Fruit fly (Drosophila melanogaster): Measurements from ENCODE around the gene rdgC.

The rdgC gene

DNA sequence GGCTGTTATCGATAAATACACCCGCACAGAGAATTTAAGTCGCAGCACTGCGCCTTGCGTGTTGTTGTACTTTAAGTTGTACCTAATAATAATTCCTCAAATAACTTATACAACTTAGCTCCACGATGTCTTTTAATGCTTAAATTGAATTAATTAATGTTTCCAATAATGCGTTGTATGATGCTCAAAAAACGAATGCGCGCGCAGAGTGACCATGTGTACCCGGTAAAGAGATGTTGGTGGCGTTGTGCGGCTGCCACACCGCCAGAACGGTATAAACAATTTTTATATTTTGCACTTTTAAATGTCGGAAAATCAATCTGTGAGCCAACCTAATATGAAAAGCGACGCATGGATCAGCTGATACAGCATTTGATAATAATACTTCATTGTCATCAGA, 21.7 kb upstream of the rdgC start (continued):
- no peak for TF ChIP-seq CG1603 (tag; optimal IDR thresholded peaks at IDR 0.05)
- TF ChIP-seq Side (GFP tag; optimal IDR thresholded peaks at IDR 0.05), result no peak
- no peak for TF ChIP-seq sd (tag; optimal IDR thresholded peaks at IDR 0.05)
- TF ChIP-seq CG11456 (GFP tag; IDR thresholded peaks at IDR 0.05), result no peak
- TF ChIP-seq ci (GFP tag; IDR thresholded peaks at IDR 0.05), result no peak
- TF ChIP-seq lov (optimal IDR thresholded peaks at IDR 0.05), result no peak
- TF ChIP-seq lov (GFP tag; IDR thresholded peaks at IDR 0.05), result no peak
- no peak for TF ChIP-seq CG11696 (GFP tag; IDR thresholded peaks at IDR 0.05)
- no peak for TF ChIP-seq CG7372 (GFP tag; IDR thresholded peaks at IDR 0.05)
- TF ChIP-seq nau (GFP tag; optimal IDR thresholded peaks at IDR 0.05), result no peak
- TF ChIP-seq CG10147 (GFP tag; optimal IDR thresholded peaks at IDR 0.05), result no peak
- no peak for TF ChIP-seq pfk (GFP tag; optimal IDR thresholded peaks at IDR 0.05)
- no peak for TF ChIP-seq CG9817 (tag; optimal IDR thresholded peaks at IDR 0.05)
- TF ChIP-seq sna (GFP tag; IDR thresholded peaks at IDR 0.05; ENCODE audit: partially characterized antibody), result no peak
- no peak for TF ChIP-seq tup (GFP tag; optimal IDR thresholded peaks at IDR 0.05)
- TF ChIP-seq hkb (optimal IDR thresholded peaks at IDR 0.05), result peak; percentile 23
- TF ChIP-seq hkb (GFP tag; IDR thresholded peaks at IDR 0.05), result no peak
- no peak for TF ChIP-seq ato (GFP tag; IDR thresholded peaks at IDR 0.05; ENCODE audit: partially characterized antibody)
- TF ChIP-seq pita (GFP tag; optimal IDR thresholded peaks at IDR 0.05), result no peak
- no peak for TF ChIP-seq Atf-2 (GFP tag; optimal IDR thresholded peaks at IDR 0.05)
- TF ChIP-seq CG18262 (tag; optimal IDR thresholded peaks at IDR 0.05), result no peak
- no peak for TF ChIP-seq tap (tag; optimal IDR thresholded peaks at IDR 0.05)
- no peak for TF ChIP-seq Ada2b (GFP tag; IDR thresholded peaks at IDR 0.05)
- TF ChIP-seq stc (GFP tag; IDR thresholded peaks at IDR 0.05), result no peak
- TF ChIP-seq en (GFP tag; optimal IDR thresholded peaks at IDR 0.05), result no peak
- TF ChIP-seq lab (GFP tag; optimal IDR thresholded peaks at IDR 0.05), result no peak
- no peak for TF ChIP-seq CG2129 (GFP tag; IDR thresholded peaks at IDR 0.05; ENCODE audit: partially characterized antibody)
- no peak for TF ChIP-seq ems (GFP tag; optimal IDR thresholded peaks at IDR 0.05)
- peak; percentile 54 for TF ChIP-seq CG13287 (GFP tag; IDR thresholded peaks at IDR 0.05; ENCODE audit: partially characterized antibody)
- no peak for TF ChIP-seq Neu2 (GFP tag; optimal IDR thresholded peaks at IDR 0.05; ENCODE audit: borderline replicate concordance)
- TF ChIP-seq CG1832 (GFP tag; optimal IDR thresholded peaks at IDR 0.05), result no peak
- TF ChIP-seq cwo (GFP tag; optimal IDR thresholded peaks at IDR 0.05), result no peak
- TF ChIP-seq psq (GFP tag; optimal IDR thresholded peaks at IDR 0.05), result no peak
- no peak for TF ChIP-seq CG8388 (GFP tag; optimal IDR thresholded peaks at IDR 0.05)
- no peak for TF ChIP-seq CG1792 (GFP tag; optimal IDR thresholded peaks at IDR 0.05)
- TF ChIP-seq CG12299 (tag; optimal IDR thresholded peaks at IDR 0.05), result no peak
- no peak for TF ChIP-seq mam (GFP tag; optimal IDR thresholded peaks at IDR 0.05)
- TF ChIP-seq prd (optimal IDR thresholded peaks at IDR 0.05), result no peak
- TF ChIP-seq prd (GFP tag; IDR thresholded peaks at IDR 0.05), result no peak
- TF ChIP-seq CG30431 (GFP tag; optimal IDR thresholded peaks at IDR 0.05), result no peak
- no peak for TF ChIP-seq abd-A (tag; optimal IDR thresholded peaks at IDR 0.05)
- TF ChIP-seq Six4 (GFP tag; optimal IDR thresholded peaks at IDR 0.05), result no peak
- TF ChIP-seq CG6272 (GFP tag; IDR thresholded peaks at IDR 0.05), result no peak
- no peak for TF ChIP-seq GATAe (GFP tag; conservative IDR thresholded peaks at IDR 0.05)
- TF ChIP-seq CG13424 (tag; optimal IDR thresholded peaks at IDR 0.05), result no peak
- no peak for TF ChIP-seq Hey (tag; optimal IDR thresholded peaks at IDR 0.05)
- peak; percentile 49 for TF ChIP-seq her (GFP tag; optimal IDR thresholded peaks at IDR 0.05)
- TF ChIP-seq ase (GFP tag; IDR thresholded peaks at IDR 0.05), result no peak
- no peak for TF ChIP-seq CG15601 (tag; optimal IDR thresholded peaks at IDR 0.05)
- no peak for TF ChIP-seq tin (GFP tag; optimal IDR thresholded peaks at IDR 0.05)
- no peak for TF ChIP-seq croc (GFP tag; conservative IDR thresholded peaks at IDR 0.05)
- TF ChIP-seq Nf-YB (GFP tag; optimal IDR thresholded peaks at IDR 0.05), result no peak
- TF ChIP-seq rib (GFP tag; IDR thresholded peaks at IDR 0.05), result no peak

Data from whole organism, embryonic.